Worm (Caenorhabditis elegans): ENCODE data around the gene cnx-1.

ce11 chrIII:9851547-9851946 is 34.6 kb upstream of the cnx-1 start, which contains the start of gene K11H3.3:
- TF ChIP-seq W03F9.2 (tag; optimal IDR thresholded peaks at IDR 0.05) (no peak), dao-5 (tag; optimal IDR thresholded peaks at IDR 0.05) (no peak)

Measured in whole organism, L4/young adult.